Worm (Caenorhabditis elegans): ENCODE data around the gene twk-13.

DNA sequence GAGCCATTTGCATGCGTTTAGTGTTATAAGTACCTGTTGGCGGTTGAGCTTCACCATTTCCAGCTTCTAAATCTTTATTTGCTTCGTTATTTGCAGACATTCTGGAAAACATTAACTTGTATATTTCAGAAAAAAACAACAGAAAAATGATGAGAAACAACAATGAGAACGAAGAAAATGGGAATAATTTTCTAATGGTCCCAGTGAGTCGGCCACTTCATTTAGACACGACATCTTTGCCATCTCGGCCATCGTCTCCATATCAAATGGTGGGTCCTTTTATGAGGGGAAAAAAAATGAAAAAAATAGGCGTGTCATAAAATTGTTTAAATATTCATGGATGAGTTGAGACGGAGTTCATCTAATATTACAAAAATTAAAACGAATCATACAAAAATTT is 8.0 kb upstream of the twk-13 start, which contains the start of gene snb-2:
- TF ChIP-seq pes-1 (GFP tag; IDR thresholded peaks at IDR 0.05) (no peak), hmg-4 (GFP tag; optimal IDR thresholded peaks at IDR 0.05) (no peak), tbx-11 (GFP tag; IDR thresholded peaks at IDR 0.05) (no peak), scrt-1 (GFP tag; IDR thresholded peaks at IDR 0.05) (no peak), ama-1 (optimal IDR thresholded peaks at IDR 0.05) (no peak), hmbx-1 (tag; optimal IDR thresholded peaks at IDR 0.05) (no peak), ceh-13 (GFP tag; optimal IDR thresholded peaks at IDR 0.05) (no peak), flt-1 (GFP tag; IDR thresholded peaks at IDR 0.05) (no peak), F13C5.2 (tag; optimal IDR thresholded peaks at IDR 0.05) (no peak), aly-1 (tag; optimal IDR thresholded peaks at IDR 0.05) (no peak), sea-1 (GFP tag; conservative IDR thresholded peaks at IDR 0.05) (no peak), ets-7 (tag; optimal IDR thresholded peaks at IDR 0.05) (no peak)

All from whole organism, early embryonic.